Fruit fly (Drosophila melanogaster) whole organism, embryonic: ENCODE results near the gene CG14017.

ENCODE experiments used
- Aef1 ChIP-seq: fragments of 200-800 bp; sonication (Bioruptor generic); IDR thresholded peaks from 3 replicates; pipeline ENCODE4 v1.3.6; 2022; ENCODE audit warnings: missing biosample characterization, missing genetic modification characterization
- Antp ChIP-seq: fragments of 200-800 bp; sonication (Bioruptor generic); optimal IDR thresholded peaks from 3 replicates; lab custom pipeline; 2016; ENCODE audit warnings: missing biosample characterization, missing genetic modification characterization
- CG10959 ChIP-seq: fragments of 200-800 bp; sonication (Bioruptor generic); IDR thresholded peaks from 2 replicates; pipeline ENCODE4 v1.3.6; 2022; ENCODE audit warnings: missing biosample characterization, missing genetic modification characterization
- CG12769 ChIP-seq: fragments of 200-800 bp; sonication (Bioruptor generic); optimal IDR thresholded peaks from 2 replicates; lab custom pipeline; 2019; ENCODE audit warnings: missing biosample characterization, mild to moderate bottlenecking, missing genetic modification characterization, moderate library complexity
- CG14050 ChIP-seq: fragments of 200-800 bp; sonication (Bioruptor generic); IDR thresholded peaks from 3 replicates; pipeline ENCODE4 v1.3.6; 2022; ENCODE audit warnings: missing biosample characterization, missing genetic modification characterization
- CG15011 ChIP-seq: fragments of 200-800 bp; sonication (Bioruptor generic); optimal IDR thresholded peaks from 3 replicates; lab custom pipeline; 2018; ENCODE audit warnings: missing biosample characterization, mild to moderate bottlenecking, missing genetic modification characterization
- CG15073 ChIP-seq: fragments of 200-800 bp; sonication (Bioruptor generic); optimal IDR thresholded peaks from 2 replicates; lab custom pipeline; 2016; ENCODE audit warnings: missing biosample characterization, missing genetic modification characterization
- CG15514 ChIP-seq: fragments of 200-800 bp; sonication (Bioruptor generic); optimal IDR thresholded peaks from 3 replicates; lab custom pipeline; 2017; ENCODE audit warnings: missing biosample characterization, missing genetic modification characterization, mild to moderate bottlenecking, moderate library complexity, missing genetic modification reagents
- CG18011 ChIP-seq: fragments of 200-800 bp; sonication (Bioruptor generic); optimal IDR thresholded peaks from 2 replicates; lab custom pipeline; 2017; ENCODE audit warnings: missing biosample characterization, missing genetic modification characterization, mild to moderate bottlenecking, moderate library complexity, missing genotype
- CG18262 ChIP-seq: fragments of 200-800 bp; optimal IDR thresholded peaks from 3 replicates; lab custom pipeline; 2019; ENCODE audit warnings: missing biosample characterization, mild to moderate bottlenecking, missing genetic modification characterization, moderate library complexity
- CG2678 ChIP-seq: fragments of 200-800 bp; sonication (Bioruptor generic); optimal IDR thresholded peaks from 3 replicates; lab custom pipeline; 2019; ENCODE audit warnings: missing biosample characterization, mild to moderate bottlenecking, missing genetic modification characterization, moderate library complexity
- CG30431 ChIP-seq: fragments of 200-800 bp; sonication (Bioruptor generic); optimal IDR thresholded peaks from 2 replicates; lab custom pipeline; 2017; ENCODE audit warnings: missing biosample characterization, missing genetic modification characterization
- CG31365 ChIP-seq: fragments of 200-800 bp; sonication (Bioruptor generic); optimal IDR thresholded peaks from 2 replicates; lab custom pipeline; 2018; ENCODE audit warnings: missing biosample characterization, mild to moderate bottlenecking, missing genetic modification characterization
- CG31441 ChIP-seq: fragments of 200-800 bp; sonication (Bioruptor generic); IDR thresholded peaks from 2 replicates; pipeline ENCODE4 v1.3.6; 2022; ENCODE audit warnings: missing biosample characterization, missing genetic modification characterization
- CG3407 ChIP-seq: fragments of 200-800 bp; sonication (Bioruptor generic); optimal IDR thresholded peaks from 2 replicates; lab custom pipeline; 2018; ENCODE audit warnings: missing biosample characterization, mild to moderate bottlenecking, missing genetic modification characterization
- CG34422 ChIP-seq: fragments of 200-800 bp; sonication (Bioruptor generic); IDR thresholded peaks from 3 replicates; pipeline ENCODE4 v1.3.6; 2022; ENCODE audit warnings: missing biosample characterization, missing genetic modification characterization
- CG42726 ChIP-seq: fragments of 200-800 bp; sonication (Bioruptor generic); IDR thresholded peaks from 2 replicates; pipeline ENCODE4 v1.3.6; 2022; ENCODE audit warnings: missing biosample characterization, missing genetic modification characterization; ENCODE audit not compliant: partially characterized antibody
- CG4282 ChIP-seq: fragments of 200-800 bp; sonication (Bioruptor generic); optimal IDR thresholded peaks from 2 replicates; lab custom pipeline; 2016; ENCODE audit warnings: missing biosample characterization, missing genetic modification characterization
- CG6654 ChIP-seq: fragments of 200-800 bp; sonication (Bioruptor generic); optimal IDR thresholded peaks from 2 replicates; lab custom pipeline; 2017; ENCODE audit warnings: missing biosample characterization, mild to moderate bottlenecking, missing genetic modification characterization
- CG6813 ChIP-seq: fragments of 200-800 bp; sonication (Bioruptor generic); optimal IDR thresholded peaks from 2 replicates; lab custom pipeline; 2017; ENCODE audit warnings: missing biosample characterization, missing genetic modification characterization, mild to moderate bottlenecking, moderate library complexity, missing genetic modification reagents
- CG7271 ChIP-seq: fragments of 200-800 bp; sonication (Bioruptor generic); optimal IDR thresholded peaks from 2 replicates; lab custom pipeline; 2018; ENCODE audit warnings: missing biosample characterization, mild to moderate bottlenecking, missing genetic modification characterization, moderate library complexity
- CG7357 ChIP-seq: fragments of 200-800 bp; sonication (Bioruptor generic); IDR thresholded peaks from 3 replicates; pipeline ENCODE4 v1.3.6; 2022; ENCODE audit warnings: missing biosample characterization, missing genetic modification characterization
- Deaf1 ChIP-seq: fragments of 200-800 bp; optimal IDR thresholded peaks from 3 replicates; lab custom pipeline; 2019; ENCODE audit warnings: missing biosample characterization, mild to moderate bottlenecking, missing genetic modification characterization, moderate library complexity
- Dip3 ChIP-seq: fragments of 200-800 bp; sonication (Bioruptor generic); optimal IDR thresholded peaks from 3 replicates; lab custom pipeline; 2016; ENCODE audit warnings: missing biosample characterization, missing genetic modification characterization
- Dp ChIP-seq: fragments of 200-800 bp; sonication (Bioruptor generic); optimal IDR thresholded peaks from 2 replicates; lab custom pipeline; 2018; ENCODE audit warnings: missing biosample characterization, mild to moderate bottlenecking, missing genetic modification characterization, moderate library complexity
- HmgD ChIP-seq: fragments of 200-800 bp; sonication (Bioruptor generic); optimal IDR thresholded peaks from 3 replicates; lab custom pipeline; 2016; ENCODE audit warnings: missing biosample characterization, missing genetic modification characterization
- Hr39 ChIP-seq: fragments of >200 bp; optimal IDR thresholded peaks from 2 replicates; lab custom pipeline; 2017
- Hr78 ChIP-seq, 2 experiments: fragments of 200-800 bp in 1 of 2; fragments of >200 bp in 1 of 2; sonication (Bioruptor generic) in 1 of 2; optimal IDR thresholded peaks; 2 replicates each; lab custom pipeline; 2017 to 2019; ENCODE audit warnings: missing biosample characterization in 2 of 2, missing genetic modification characterization in 2 of 2, mild to moderate bottlenecking in 1 of 2, moderate library complexity in 1 of 2
- Six4 ChIP-seq: fragments of 200-800 bp; sonication (Bioruptor generic); optimal IDR thresholded peaks from 2 replicates; lab custom pipeline; 2016; ENCODE audit warnings: missing biosample characterization, missing genetic modification characterization
- ara ChIP-seq: fragments of 200-800 bp; sonication (Bioruptor generic); IDR thresholded peaks from 2 replicates; pipeline ENCODE4 v1.3.6; 2022; ENCODE audit warnings: missing biosample characterization, missing genetic modification characterization
- cas ChIP-seq: fragments of 200-800 bp; sonication (Bioruptor generic); IDR thresholded peaks from 2 replicates; pipeline ENCODE4 v1.3.6; 2022; ENCODE audit warnings: missing biosample characterization, missing genetic modification characterization
- cg ChIP-seq: fragments of 200-800 bp; sonication (Bioruptor generic); optimal IDR thresholded peaks from 3 replicates; lab custom pipeline; 2019; ENCODE audit warnings: missing biosample characterization, mild to moderate bottlenecking, missing genetic modification characterization, moderate library complexity
- cwo ChIP-seq: fragments of 200-800 bp; sonication (Bioruptor generic); optimal IDR thresholded peaks from 3 replicates; lab custom pipeline; 2017; ENCODE audit warnings: missing biosample characterization, missing genetic modification characterization, mild to moderate bottlenecking, moderate library complexity, missing genetic modification reagents
- dysf ChIP-seq: fragments of 200-800 bp; sonication (Bioruptor generic); IDR thresholded peaks from 3 replicates; pipeline ENCODE4 v1.3.6; 2022; ENCODE audit warnings: missing biosample characterization, missing genetic modification characterization
- ftz-f1 ChIP-seq: fragments of 200-800 bp; sonication (Bioruptor generic); optimal IDR thresholded peaks from 2 replicates; lab custom pipeline; 2016; ENCODE audit warnings: missing biosample characterization, missing genetic modification characterization
- gcm2 ChIP-seq: fragments of 200-800 bp; sonication (Bioruptor generic); optimal IDR thresholded peaks from 2 replicates; lab custom pipeline; 2016; ENCODE audit warnings: missing biosample characterization, missing genetic modification characterization
- hth ChIP-seq: fragments of >200 bp; optimal IDR thresholded peaks from 2 replicates; lab custom pipeline; 2017; ENCODE audit warnings: inconsistent platforms
- lbe ChIP-seq: fragments of 200-800 bp; sonication (Bioruptor generic); optimal IDR thresholded peaks from 2 replicates; lab custom pipeline; 2016; ENCODE audit warnings: missing biosample characterization, mild to moderate bottlenecking, missing genetic modification characterization
- maf-S ChIP-seq: fragments of 200-800 bp; sonication (Bioruptor generic); optimal IDR thresholded peaks from 2 replicates; lab custom pipeline; 2016; ENCODE audit warnings: missing biosample characterization, missing genetic modification characterization
- nerfin-2 ChIP-seq: fragments of 200-800 bp; sonication (Bioruptor generic); IDR thresholded peaks from 2 replicates; pipeline ENCODE4 v1.3.6; 2022; ENCODE audit warnings: missing biosample characterization, missing genetic modification characterization; ENCODE audit not compliant: partially characterized antibody
- onecut ChIP-seq: fragments of 200-800 bp; sonication (Bioruptor generic); IDR thresholded peaks from 2 replicates; pipeline ENCODE4 v1.3.6; 2022; ENCODE audit warnings: missing biosample characterization, missing genetic modification characterization
- pros ChIP-seq: fragments of 200-800 bp; sonication (Bioruptor generic); optimal IDR thresholded peaks from 3 replicates; lab custom pipeline; 2019; ENCODE audit warnings: missing biosample characterization, mild to moderate bottlenecking, missing genetic modification characterization, moderate library complexity
- pum ChIP-seq: fragments of 200-800 bp; sonication (Bioruptor generic); optimal IDR thresholded peaks from 2 replicates; lab custom pipeline; 2016; ENCODE audit warnings: missing biosample characterization, missing genetic modification characterization
- sens ChIP-seq: fragments of 200-800 bp; sonication (Bioruptor generic); peaks from one replicate; lab custom pipeline; 2016; ENCODE audit warnings: missing biosample characterization, missing genetic modification characterization
- ssp ChIP-seq: fragments of 200-800 bp; sonication (Bioruptor generic); IDR thresholded peaks from 2 replicates; pipeline ENCODE4 v1.3.6; 2022; ENCODE audit warnings: missing biosample characterization, missing genetic modification characterization
- tio ChIP-seq: fragments of 200-800 bp; sonication (Bioruptor generic); optimal IDR thresholded peaks from 2 replicates; lab custom pipeline; 2017; ENCODE audit warnings: missing biosample characterization, missing genetic modification characterization, inconsistent platforms
- twi ChIP-seq: fragments of 200-800 bp; optimal IDR thresholded peaks from 2 replicates; lab custom pipeline; 2019; ENCODE audit warnings: missing biosample characterization, mild to moderate bottlenecking, missing genetic modification characterization, moderate library complexity
- usp ChIP-seq: fragments of >200 bp; optimal IDR thresholded peaks from 2 replicates; lab custom pipeline; 2017; ENCODE audit warnings: missing biosample characterization, missing genetic modification characterization
- zen2 ChIP-seq: fragments of 200-800 bp; sonication (Bioruptor generic); IDR thresholded peaks from 3 replicates; pipeline ENCODE4 v1.3.6; 2022; ENCODE audit warnings: missing biosample characterization, missing genetic modification characterization; ENCODE audit not compliant: partially characterized antibody
- zf30C ChIP-seq: fragments of 200-800 bp; sonication (Bioruptor generic); optimal IDR thresholded peaks from 3 replicates; lab custom pipeline; 2018; ENCODE audit warnings: missing biosample characterization, mild to moderate bottlenecking, missing genetic modification characterization

CG14017 gene

dm6 chr2L:5546518-5547287, 7.0 kb upstream of the CG14017 start, which contains the start of gene Oscillin (continued):
- peak; percentile 49 for TF ChIP-seq Six4
- no peak for TF ChIP-seq usp
- no peak for TF ChIP-seq CG4282 (GFP tag; lab: Kevin White, UChicago)
- peak; percentile 67 for TF ChIP-seq onecut (GFP tag; lab: Robert Waterston, UW)
- TF ChIP-seq Dp: no peak
- peak; percentile 61 for TF ChIP-seq CG15514 (GFP tag; lab: Kevin White, UChicago)
- TF ChIP-seq Deaf1 (tag; lab: Kevin White, UChicago): peak; percentile 69
- peak; percentile 81 for TF ChIP-seq dysf (GFP tag; lab: Robert Waterston, UW)
- peak; percentile 68 for TF ChIP-seq CG14050 (GFP tag; lab: Robert Waterston, UW)
- peak; percentile 82 for TF ChIP-seq cwo (GFP tag; lab: Kevin White, UChicago)
- peak; percentile 73 for TF ChIP-seq ssp (GFP tag; lab: Robert Waterston, UW)
- no peak; the same call in 2 of the 3 replicates for TF ChIP-seq CG7357 (GFP tag; lab: Robert Waterston, UW)
- peak; percentile 93 for TF ChIP-seq CG18262 (tag; lab: Kevin White, UChicago)
- peak in 1 of 2 experiments; percentile 96 for TF ChIP-seq Hr78 (GFP tag; optimal IDR thresholded peaks at IDR 0.05; lab: Kevin White, UChicago)
- TF ChIP-seq CG2678 (tag; lab: Kevin White, UChicago): peak; percentile 92
- peak; percentile 45 for TF ChIP-seq CG30431 (GFP tag; lab: Kevin White, UChicago)
- TF ChIP-seq CG3407 (GFP tag; lab: Kevin White, UChicago): peak; percentile 38
- TF ChIP-seq hth (lab: Kevin White, UChicago): no peak
- TF ChIP-seq tio (GFP tag; lab: Kevin White, UChicago): no peak
- no peak for TF ChIP-seq CG31365 (tag; lab: Kevin White, UChicago)
- TF ChIP-seq pros (GFP tag; lab: Kevin White, UChicago): peak; percentile 36
- TF ChIP-seq CG15073 (GFP tag; lab: Kevin White, UChicago): peak; percentile 12
- peak; percentile 64 for TF ChIP-seq lbe (GFP tag; lab: Kevin White, UChicago)
- no peak for TF ChIP-seq CG42726 (GFP tag; lab: Robert Waterston, UW)
- peak; percentile 66 for TF ChIP-seq CG15011
- peak; percentile 75 for TF ChIP-seq cg (GFP tag; lab: Kevin White, UChicago)
- TF ChIP-seq CG6654: peak; percentile 45
- TF ChIP-seq CG12769: peak; percentile 13
- TF ChIP-seq Antp: peak; percentile 35
- peak; percentile 24; the same call in 1 of the 2 replicates for TF ChIP-seq CG10959 (GFP tag; lab: Robert Waterston, UW)
- TF ChIP-seq zen2 (GFP tag; lab: Robert Waterston, UW): peak; percentile 89
- TF ChIP-seq gcm2 (GFP tag; lab: Kevin White, UChicago): no peak
- TF ChIP-seq twi (tag; lab: Kevin White, UChicago): peak; percentile 56
- no peak for TF ChIP-seq ftz-f1 (GFP tag; lab: Kevin White, UChicago)
- TF ChIP-seq ara (GFP tag; lab: Robert Waterston, UW): peak; percentile 87
- peak; percentile 57 for TF ChIP-seq CG6813 (GFP tag; lab: Kevin White, UChicago)
- TF ChIP-seq HmgD: no peak
- TF ChIP-seq Dip3 (GFP tag; lab: Kevin White, UChicago): no peak
- no peak for TF ChIP-seq Hr39
- TF ChIP-seq zf30C (GFP tag; lab: Kevin White, UChicago): no peak
- peak; percentile 87 for TF ChIP-seq sens (GFP tag; lab: Kevin White, UChicago)
- TF ChIP-seq nerfin-2 (GFP tag; lab: Robert Waterston, UW): peak; percentile 87
- TF ChIP-seq CG31441: peak; percentile 92
- TF ChIP-seq CG34422 (GFP tag; lab: Robert Waterston, UW): peak; percentile 87
- peak; percentile 36; the same call in 1 of the 2 replicates for TF ChIP-seq cas (GFP tag; lab: Robert Waterston, UW)
- TF ChIP-seq maf-S (GFP tag; lab: Kevin White, UChicago): no peak
- TF ChIP-seq CG18011: no peak
- peak; percentile 35 for TF ChIP-seq CG7271 (tag; lab: Kevin White, UChicago)
- TF ChIP-seq pum (GFP tag; lab: Kevin White, UChicago): peak; percentile 13
- TF ChIP-seq Aef1 (GFP tag; lab: Robert Waterston, UW): peak; percentile 57
